Fruit fly (Drosophila melanogaster) whole organism: ENCODE results near the gene Or67d.

Experiments
- CG8478 ChIP-seq: fragments of >200 bp; optimal IDR thresholded peaks from 2 replicates; lab custom pipeline; 2018; ENCODE audit warnings: inconsistent platforms
- pan ChIP-seq: fragments of >200 bp; optimal IDR thresholded peaks from 2 replicates; lab custom pipeline; 2017
- psq ChIP-seq: fragments of >200 bp; optimal IDR thresholded peaks from 2 replicates; lab custom pipeline; 2017
- usp ChIP-seq: fragments of >200 bp; optimal IDR thresholded peaks from 2 replicates; lab custom pipeline; 2017; ENCODE audit warnings: missing biosample characterization, missing genetic modification characterization, mixed read lengths

DNA sequence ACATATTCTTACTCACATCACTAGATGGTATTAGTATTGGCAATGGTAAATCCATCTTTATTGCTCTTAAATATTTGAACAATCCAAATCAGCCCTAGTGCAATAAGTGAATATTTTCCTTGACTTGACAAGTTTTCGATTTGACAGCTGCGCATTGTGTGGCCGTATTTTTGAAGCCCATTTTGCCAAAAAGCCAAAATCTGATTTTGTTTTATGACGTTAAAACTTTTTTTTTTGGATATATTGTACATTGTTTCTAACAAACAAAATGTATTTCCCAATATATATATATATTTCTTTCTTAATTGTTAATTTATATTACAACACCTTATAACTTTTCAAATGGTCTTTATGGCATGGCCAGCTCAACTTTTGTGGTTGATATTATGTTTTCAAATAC lies 6.0 kb upstream of the Or67d start, which contains the start of gene can:
- no peak for TF ChIP-seq CG8478
- no peak for TF ChIP-seq pan (lab: Kevin White, UChicago)
- TF ChIP-seq psq (lab: Kevin White, UChicago): no peak
- no peak for TF ChIP-seq usp (GFP tag; lab: Kevin White, UChicago)
